Worm (Caenorhabditis elegans): ENCODE data around the gene C25A8.5.

DNA sequence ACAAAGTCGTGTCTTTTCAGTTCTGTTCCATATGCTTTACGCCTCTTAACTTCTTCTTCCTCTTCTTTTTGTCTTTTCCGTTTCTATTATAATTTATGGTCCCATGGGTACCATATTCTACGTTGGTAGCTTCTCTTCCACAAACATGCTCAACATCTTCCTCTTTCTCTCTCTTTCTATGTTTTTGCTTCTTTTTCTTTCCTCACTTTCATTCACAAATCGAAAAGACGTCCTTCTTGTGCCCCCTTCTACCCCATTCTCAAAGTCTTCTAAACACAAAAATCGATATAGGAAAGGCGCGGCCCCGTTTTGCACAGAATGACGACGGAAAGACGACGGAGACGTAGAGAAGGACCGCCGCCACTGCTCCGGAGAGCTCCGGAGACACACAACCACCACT is 40.6 kb upstream of the C25A8.5 start:
- TF ChIP-seq ceh-13 (GFP tag; optimal IDR thresholded peaks at IDR 0.05), result no peak
- TF ChIP-seq pes-1 (GFP tag; IDR thresholded peaks at IDR 0.05), result no peak
- no peak for TF ChIP-seq tra-4 (tag; optimal IDR thresholded peaks at IDR 0.05)
- no peak for TF ChIP-seq sea-1 (GFP tag; conservative IDR thresholded peaks at IDR 0.05)
- TF ChIP-seq ama-1 (optimal IDR thresholded peaks at IDR 0.05), result no peak
- TF ChIP-seq F13C5.2 (tag; optimal IDR thresholded peaks at IDR 0.05), result no peak
- no peak for TF ChIP-seq ets-7 (tag; optimal IDR thresholded peaks at IDR 0.05)
- TF ChIP-seq hmbx-1 (tag; optimal IDR thresholded peaks at IDR 0.05), result no peak
- no peak for TF ChIP-seq tbx-11 (GFP tag; IDR thresholded peaks at IDR 0.05)
- no peak for TF ChIP-seq hnd-1 (tag; optimal IDR thresholded peaks at IDR 0.05)
- no peak for TF ChIP-seq flt-1 (GFP tag; IDR thresholded peaks at IDR 0.05)
- no peak for TF ChIP-seq B0310.2 (tag; optimal IDR thresholded peaks at IDR 0.05)

All from whole organism, early embryonic.